Worm (Caenorhabditis elegans): ENCODE results near the gene F14H12.8.

- TF ChIP-seq hlh-30 (tag; optimal IDR thresholded peaks at IDR 0.05; ENCODE audit: insufficient read depth) (no peak), madf-9 (GFP tag; conservative IDR thresholded peaks at IDR 0.05) (no peak), mes-2 (tag; optimal IDR thresholded peaks at IDR 0.05; ENCODE audit: poor library complexity, severe bottlenecking) (no peak), snpc-4 (tag; optimal IDR thresholded peaks at IDR 0.05) (no peak), unc-130 (GFP tag; optimal IDR thresholded peaks at IDR 0.05) (no peak), aly-2 (tag; optimal IDR thresholded peaks at IDR 0.05) (no peak), T20F7.1 (GFP tag; optimal IDR thresholded peaks at IDR 0.05) (no peak), dve-1 (tag; optimal IDR thresholded peaks at IDR 0.05; ENCODE audit: insufficient read depth) (no peak), unc-39 (tag; optimal IDR thresholded peaks at IDR 0.05) (no peak), zag-1 (tag; optimal IDR thresholded peaks at IDR 0.05) (no peak), zfp-2 (tag; optimal IDR thresholded peaks at IDR 0.05) (no peak), F10B5.3 (tag; optimal IDR thresholded peaks at IDR 0.05) (no peak)
These were observed 4.0 kb upstream of the F14H12.8 start, which contains the start of gene R160.4 for ce11 chrX:4368800-4369199.

Measured in whole organism, L4 larva.